Worm (Caenorhabditis elegans) whole organism, L4 larva: Measurements from ENCODE around the gene Y54G2A.36.

Experiments used
- R02D3.7 ChIP-seq: fragments of 150-350 bp; sonication (generic microtip); optimal IDR thresholded peaks from 3 replicates; lab custom pipeline; 2014; ENCODE audit warnings: missing biosample characterization, missing genetic modification characterization
- aly-2 ChIP-seq: sonication (generic microtip); optimal IDR thresholded peaks from 2 replicates; lab custom pipeline; 2018; ENCODE audit warnings: missing biosample characterization, missing genetic modification characterization
- ama-1 ChIP-seq: fragments of 150-350 bp; optimal IDR thresholded peaks from 2 replicates; lab custom pipeline; 2014; ENCODE audit warnings: inconsistent platforms, mixed read lengths
- daf-19 ChIP-seq: fragments of 200-800 bp; sonication (Bioruptor generic); conservative IDR thresholded peaks from 2 replicates; pipeline ENCODE4 v1.3.6; 2022; ENCODE audit warnings: missing genetic modification characterization, missing compliant biosample characterization
- egl-27 ChIP-seq: sonication (generic microtip); optimal IDR thresholded peaks from 3 replicates; lab custom pipeline; 2017; ENCODE audit warnings: missing biosample characterization, missing genetic modification reagents, missing genetic modification characterization
- lin-39 ChIP-seq: fragments of 150-350 bp; optimal IDR thresholded peaks from 2 replicates; lab custom pipeline; 2014; ENCODE audit warnings: missing biosample characterization, missing genetic modification reagents, missing genetic modification characterization
- lsy-2 ChIP-seq, 2 experiments: fragments of 150-350 bp in 1 of 2; sonication (generic microtip) in 1 of 2; optimal IDR thresholded peaks; 2 replicates each; lab custom pipeline; 2014 to 2017; ENCODE audit warnings: missing biosample characterization in 2 of 2, missing genetic modification characterization in 2 of 2
- mdl-1 ChIP-seq, 2 experiments: fragments of 150-350 bp in 1 of 2; sonication (generic microtip) in 1 of 2; optimal IDR thresholded peaks; 2 replicates each; lab custom pipeline; 2014 to 2017; ENCODE audit warnings: missing biosample characterization in 2 of 2, missing genetic modification characterization in 2 of 2
- pqm-1 ChIP-seq: sonication (generic microtip); optimal IDR thresholded peaks from 2 replicates; lab custom pipeline; 2017; ENCODE audit warnings: missing biosample characterization, missing genetic modification characterization
- set-16 ChIP-seq: fragments of 200-800 bp; sonication (Bioruptor generic); IDR thresholded peaks from 2 replicates; pipeline ENCODE4 v1.3.6; 2022; ENCODE audit warnings: missing genetic modification reagents, missing genetic modification characterization, missing compliant biosample characterization
- skn-1 ChIP-seq: fragments of 150-350 bp; optimal IDR thresholded peaks from 2 replicates; lab custom pipeline; 2014; ENCODE audit warnings: missing biosample characterization, missing genetic modification characterization
- tag-97 ChIP-seq: fragments of 200-800 bp; sonication (Bioruptor generic); IDR thresholded peaks from 2 replicates; pipeline ENCODE4 v1.3.6; 2022; ENCODE audit warnings: missing genetic modification characterization, missing compliant biosample characterization
- unc-62 ChIP-seq, 3 experiments: fragments of 150-350 bp in 1 of 3; sonication (generic microtip); optimal IDR thresholded peaks in 2 of 3; peaks in 1 of 3; 1 replicate in 1 of 3; 2 replicates in 2 of 3; lab custom pipeline; 2014 to 2017; ENCODE audit warnings: missing biosample characterization in 3 of 3, missing genetic modification characterization in 3 of 3, missing genetic modification reagents in 3 of 3, missing genotype in 1 of 3
- zfp-3 ChIP-seq: fragments of 200-800 bp; sonication (Bioruptor generic); conservative IDR thresholded peaks from 2 replicates; pipeline ENCODE4 v1.3.6; 2022; ENCODE audit warnings: missing genetic modification reagents, missing genetic modification characterization, missing compliant biosample characterization

DNA sequence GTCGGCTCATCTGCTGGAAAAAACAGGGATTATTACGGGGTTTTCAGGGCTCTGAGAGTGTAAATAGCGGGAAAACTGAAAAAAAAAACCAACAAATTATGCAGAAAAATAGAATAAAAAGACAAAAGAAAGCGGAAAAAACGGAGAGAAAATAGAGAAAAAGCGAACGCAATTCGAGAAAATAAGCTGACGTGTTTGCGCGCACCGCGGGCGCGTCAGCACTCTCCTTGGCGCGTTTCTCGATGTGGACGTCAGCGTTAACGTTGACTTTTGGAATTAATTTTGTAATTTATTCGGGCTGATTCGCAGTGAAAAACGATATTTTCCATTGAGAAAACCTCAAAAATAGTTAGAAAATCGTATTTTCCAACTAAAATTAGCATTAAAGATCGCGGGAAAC is 30.9 kb downstream of the Y54G2A.36 start, which contains the start of gene manf-1:
- TF ChIP-seq R02D3.7 (tag; lab: Kevin White, UChicago) (no peak), skn-1 (tag; lab: Kevin White, UChicago) (no peak), lsy-2 (tag; optimal IDR thresholded peaks at IDR 0.05; lab: Kevin White, UChicago) (peak in 1 of 2 experiments; percentile 87), tag-97 (GFP tag; lab: Robert Waterston, UW) (no peak), set-16 (GFP tag; lab: Robert Waterston, UW) (no peak), pqm-1 (tag; lab: Kevin White, UChicago) (no peak), ama-1 (lab: Kevin White, UChicago) (no peak), unc-62 (GFP tag; optimal IDR thresholded peaks at IDR 0.05 in 1 of 2; lab: Kevin White, UChicago) (no peak), unc-62 (tag; optimal IDR thresholded peaks at IDR 0.05; lab: Kevin White, UChicago) (no peak), mdl-1 (tag; optimal IDR thresholded peaks at IDR 0.05; lab: Kevin White, UChicago) (no peak), zfp-3 (GFP tag; lab: Robert Waterston, UW) (no peak), daf-19 (no peak), lin-39 (tag; lab: Kevin White, UChicago) (no peak), aly-2 (tag; lab: Kevin White, UChicago) (no peak), egl-27 (tag; lab: Kevin White, UChicago) (no peak)
